Worm (Caenorhabditis elegans): ENCODE data around the gene C53B4.2.

ce11 chrIV:8923381-8923780 is 42.6 kb upstream of the C53B4.2 start:
- TF ChIP-seq snpc-4 (tag; optimal IDR thresholded peaks at IDR 0.05) (no peak), zip-2 (tag; optimal IDR thresholded peaks at IDR 0.05) (no peak), jun-1 (tag; optimal IDR thresholded peaks at IDR 0.05) (no peak), Y105C5A.15 (GFP tag; IDR thresholded peaks at IDR 0.05) (no peak), egl-27 (tag; optimal IDR thresholded peaks at IDR 0.05) (no peak), nhr-237 (tag; optimal IDR thresholded peaks at IDR 0.05) (no peak), nhr-25 (tag; optimal IDR thresholded peaks at IDR 0.05; ENCODE audit: borderline replicate concordance, insufficient read depth) (no peak), ces-1 (GFP tag; optimal IDR thresholded peaks at IDR 0.05) (no peak)
